Fruit fly (Drosophila melanogaster): Measurements from ENCODE around the gene Drice.

The Drice gene

dm6 chr3R:29817664-29818063, 18.2 kb downstream of the Drice start, which contains the start of gene CG7829:
CG7829 (minus strand) TSS chr3R:29817764.
- no peak for TF ChIP-seq CG8301 (tag; optimal IDR thresholded peaks at IDR 0.05)
- no peak for TF ChIP-seq gl (tag; optimal IDR thresholded peaks at IDR 0.05)
- TF ChIP-seq Ets98B (GFP tag; IDR thresholded peaks at IDR 0.05) = no peak
- no peak for TF ChIP-seq EcR (GFP tag; optimal IDR thresholded peaks at IDR 0.05)
- TF ChIP-seq CG8159 (tag; optimal IDR thresholded peaks at IDR 0.05) = no peak
- no peak for TF ChIP-seq CG32121 (GFP tag; IDR thresholded peaks at IDR 0.05)
- TF ChIP-seq CG34367 (tag; optimal IDR thresholded peaks at IDR 0.05) = no peak
- TF ChIP-seq CG17806 (tag; optimal IDR thresholded peaks at IDR 0.05) = no peak
- no peak for TF ChIP-seq D1 (tag; optimal IDR thresholded peaks at IDR 0.05)
- TF ChIP-seq fd96Ca (GFP tag; IDR thresholded peaks at IDR 0.05) = no peak
- TF ChIP-seq rn (GFP tag; IDR thresholded peaks at IDR 0.05) = no peak
- no peak for TF ChIP-seq Pif1B (GFP tag; optimal IDR thresholded peaks at IDR 0.05)
- TF ChIP-seq CG15710 (tag; optimal IDR thresholded peaks at IDR 0.05) = no peak
- no peak for TF ChIP-seq CG12605 (GFP tag; IDR thresholded peaks at IDR 0.05)
- no peak for TF ChIP-seq CG9948 (tag; optimal IDR thresholded peaks at IDR 0.05)
- TF ChIP-seq CG13204 (GFP tag; optimal IDR thresholded peaks at IDR 0.05) = no peak
- TF ChIP-seq CG10348 (GFP tag; IDR thresholded peaks at IDR 0.05) = no peak

dm6 chr3R:29818434-29819268, 19.2 kb downstream of the Drice start, which contains the start of gene neo:
neo (plus strand) TSS chr3R:29819131.
- TF ChIP-seq CG10348 (GFP tag; IDR thresholded peaks at IDR 0.05) (no peak), Snoo (tag; optimal IDR thresholded peaks at IDR 0.05) (no peak), CG32121 (GFP tag; IDR thresholded peaks at IDR 0.05) (no peak), EcR (GFP tag; optimal IDR thresholded peaks at IDR 0.05) (peak; percentile 87), rn (GFP tag; IDR thresholded peaks at IDR 0.05) (no peak)

- TF ChIP-seq CG9948 (tag; optimal IDR thresholded peaks at IDR 0.05) (no peak), Pif1A (GFP tag; optimal IDR thresholded peaks at IDR 0.05) (no peak), CG13204 (GFP tag; optimal IDR thresholded peaks at IDR 0.05) (peak; percentile 43), fd96Ca (GFP tag; IDR thresholded peaks at IDR 0.05) (0 out of 3 replicates have a peak, but pooled peaks have one; percentile 5), CG12605 (GFP tag; IDR thresholded peaks at IDR 0.05) (no peak), Pif1B (GFP tag; optimal IDR thresholded peaks at IDR 0.05) (peak; percentile 5), Ets98B (GFP tag; IDR thresholded peaks at IDR 0.05) (0 out of 2 replicates have a peak, but pooled peaks have one; percentile 20), EcR (GFP tag; optimal IDR thresholded peaks at IDR 0.05) (peak; percentile 95)
These were observed 29.8 kb downstream of the Drice start for dm6 chr3R:29829228-29829786.

dm6 chr3R:29830925-29831324, 31.5 kb downstream of the Drice start:
- TF ChIP-seq CG14655 (GFP tag; optimal IDR thresholded peaks at IDR 0.05) (peak; percentile 6), EcR (GFP tag; optimal IDR thresholded peaks at IDR 0.05) (no peak)

- TF ChIP-seq fd96Ca (GFP tag; IDR thresholded peaks at IDR 0.05) = no peak
- TF ChIP-seq CG4496 (GFP tag; IDR thresholded peaks at IDR 0.05) = no peak
- no peak for TF ChIP-seq Pif1B (GFP tag; optimal IDR thresholded peaks at IDR 0.05)
- no peak for TF ChIP-seq CG8301 (tag; optimal IDR thresholded peaks at IDR 0.05)
- no peak for TF ChIP-seq CG15710 (tag; optimal IDR thresholded peaks at IDR 0.05)
- no peak for TF ChIP-seq Ets98B (GFP tag; IDR thresholded peaks at IDR 0.05)
- no peak for TF ChIP-seq EcR (GFP tag; optimal IDR thresholded peaks at IDR 0.05)
- no peak for TF ChIP-seq CG9948 (tag; optimal IDR thresholded peaks at IDR 0.05)
- no peak for TF ChIP-seq CG8159 (tag; optimal IDR thresholded peaks at IDR 0.05)
- no peak for TF ChIP-seq CG10348 (GFP tag; IDR thresholded peaks at IDR 0.05)
- no peak for TF ChIP-seq Snoo (tag; optimal IDR thresholded peaks at IDR 0.05)
- TF ChIP-seq CG12605 (GFP tag; IDR thresholded peaks at IDR 0.05) = no peak
- TF ChIP-seq CG32121 (GFP tag; IDR thresholded peaks at IDR 0.05) = no peak
- no peak for TF ChIP-seq CG13204 (GFP tag; optimal IDR thresholded peaks at IDR 0.05)
- TF ChIP-seq CG14655 (GFP tag; optimal IDR thresholded peaks at IDR 0.05) = no peak
These were observed 35.6 kb downstream of the Drice start, which contains the start of gene Atg16 for dm6 chr3R:29834759-29835709. Atg16 (minus strand) TSS chr3R:29835101.

dm6 chr3R:29835710-29836049, 36.2 kb downstream of the Drice start, which contains the start of gene Prtl99C:
Prtl99C (plus strand) TSS chr3R:29835950.
- TF ChIP-seq CG32121 (GFP tag; IDR thresholded peaks at IDR 0.05) (no peak), CG14655 (GFP tag; optimal IDR thresholded peaks at IDR 0.05) (no peak), CG9948 (tag; optimal IDR thresholded peaks at IDR 0.05) (no peak), CG17806 (tag; optimal IDR thresholded peaks at IDR 0.05) (no peak), gl (tag; optimal IDR thresholded peaks at IDR 0.05) (no peak), Pif1B (GFP tag; optimal IDR thresholded peaks at IDR 0.05) (no peak), CG4496 (GFP tag; IDR thresholded peaks at IDR 0.05) (no peak), EcR (GFP tag; optimal IDR thresholded peaks at IDR 0.05) (no peak), CG13204 (GFP tag; optimal IDR thresholded peaks at IDR 0.05) (no peak), CG15710 (tag; optimal IDR thresholded peaks at IDR 0.05) (no peak), Snoo (tag; optimal IDR thresholded peaks at IDR 0.05) (no peak), D1 (tag; optimal IDR thresholded peaks at IDR 0.05) (no peak)

All from whole organism, pupa.